Fruit fly (Drosophila melanogaster): ENCODE results near the gene Arglu1.

DNA sequence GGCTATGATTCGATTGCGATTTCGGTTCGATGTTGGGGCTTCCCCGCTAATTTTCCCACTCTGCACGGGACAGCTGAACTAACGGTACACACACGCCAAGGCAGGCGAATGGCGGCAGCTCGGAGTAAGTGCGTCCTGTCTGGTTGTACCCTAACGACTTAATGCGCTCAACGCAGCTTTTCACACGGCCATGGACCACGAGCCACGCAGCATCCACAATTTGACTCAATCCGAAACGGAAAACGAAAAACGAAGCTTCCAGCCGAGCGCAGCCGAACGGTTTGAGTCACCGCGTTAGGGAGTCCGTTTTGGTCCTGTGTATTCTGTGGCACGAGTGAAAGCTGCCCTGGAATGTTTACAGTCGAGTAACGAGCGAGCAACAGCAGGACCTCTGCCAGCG lies 51.8 kb downstream of the Arglu1 start, which contains the start of gene nAChRalpha6:
- TF ChIP-seq ovo (GFP tag; optimal IDR thresholded peaks at IDR 0.05) (no peak), CG33017 (tag; optimal IDR thresholded peaks at IDR 0.05) (no peak), kay (GFP tag; ENCODE audit: borderline replicate concordance) (no peak), CG7045 (GFP tag; optimal IDR thresholded peaks at IDR 0.05) (no peak), cnc (optimal IDR thresholded peaks at IDR 0.05) (no peak), Clk (GFP tag; optimal IDR thresholded peaks at IDR 0.05) (no peak)

Data from whole organism, adult.